Fruit fly (Drosophila melanogaster) whole organism, embryonic: ENCODE measurements around the gene Hsp67Ba.

Experiments used
- Bgb ChIP-seq: fragments of 200-800 bp; sonication (Bioruptor generic); IDR thresholded peaks from 2 replicates; pipeline ENCODE4 v1.3.6; 2022; ENCODE audit warnings: missing biosample characterization, missing genetic modification characterization; ENCODE audit not compliant: partially characterized antibody
- CG1024 ChIP-seq: fragments of 200-800 bp; sonication (Bioruptor generic); IDR thresholded peaks from 2 replicates; pipeline ENCODE4 v1.3.6; 2022; ENCODE audit warnings: missing biosample characterization, missing genetic modification characterization
- CG11504 ChIP-seq: fragments of 200-800 bp; sonication (Bioruptor generic); optimal IDR thresholded peaks from 3 replicates; lab custom pipeline; 2019; ENCODE audit warnings: missing biosample characterization, mild to moderate bottlenecking, missing genetic modification characterization, moderate library complexity
- CG13894 ChIP-seq: fragments of 200-800 bp; sonication (Bioruptor generic); optimal IDR thresholded peaks from 3 replicates; lab custom pipeline; 2018; ENCODE audit warnings: missing biosample characterization, mild to moderate bottlenecking, missing genetic modification characterization, moderate library complexity
- CG1602 ChIP-seq: fragments of 200-800 bp; sonication (Bioruptor generic); optimal IDR thresholded peaks from 3 replicates; lab custom pipeline; 2016; ENCODE audit warnings: missing biosample characterization, missing genetic modification characterization
- CG1603 ChIP-seq: fragments of 200-800 bp; sonication (Bioruptor generic); optimal IDR thresholded peaks from 2 replicates; lab custom pipeline; 2019; ENCODE audit warnings: missing biosample characterization, mild to moderate bottlenecking, missing genetic modification characterization, moderate library complexity
- CG16815 ChIP-seq: fragments of 200-800 bp; sonication (Bioruptor generic); optimal IDR thresholded peaks from 3 replicates; lab custom pipeline; 2017; ENCODE audit warnings: missing biosample characterization, mild to moderate bottlenecking, missing genetic modification characterization
- CG16863 ChIP-seq: fragments of 200-800 bp; sonication (Bioruptor generic); optimal IDR thresholded peaks from 3 replicates; lab custom pipeline; 2016; ENCODE audit warnings: missing biosample characterization, missing genetic modification characterization
- CG30431 ChIP-seq: fragments of 200-800 bp; sonication (Bioruptor generic); optimal IDR thresholded peaks from 2 replicates; lab custom pipeline; 2017; ENCODE audit warnings: missing biosample characterization, missing genetic modification characterization
- CG32532 ChIP-seq: fragments of 200-800 bp; sonication (Bioruptor generic); IDR thresholded peaks from 2 replicates; pipeline ENCODE4 v1.3.6; 2022; ENCODE audit warnings: missing biosample characterization, missing genetic modification characterization
- CG32767 ChIP-seq: fragments of 200-800 bp; sonication (Bioruptor generic); IDR thresholded peaks from 2 replicates; pipeline ENCODE4 v1.3.6; 2022; ENCODE audit warnings: missing biosample characterization, missing genetic modification characterization
- CG5953 ChIP-seq: fragments of 200-800 bp; sonication (Bioruptor generic); IDR thresholded peaks from 2 replicates; pipeline ENCODE4 v1.3.6; 2022; ENCODE audit warnings: missing biosample characterization, missing genetic modification characterization
- CG7839 ChIP-seq: fragments of 200-800 bp; sonication (Bioruptor generic); optimal IDR thresholded peaks from 3 replicates; lab custom pipeline; 2018; ENCODE audit warnings: missing biosample characterization, mild to moderate bottlenecking, missing genetic modification characterization, moderate library complexity
- CG8290 ChIP-seq, 3 experiments: fragments of 200-800 bp; sonication (Bioruptor generic); optimal IDR thresholded peaks; 2 replicates each; lab custom pipeline; 2016 to 2019; ENCODE audit warnings: missing biosample characterization in 3 of 3, missing genetic modification characterization in 3 of 3, mild to moderate bottlenecking in 2 of 3, moderate library complexity in 1 of 3
- CG9932 ChIP-seq: fragments of 200-800 bp; sonication (Bioruptor generic); IDR thresholded peaks from 2 replicates; pipeline ENCODE4 v1.3.6; 2022; ENCODE audit warnings: missing biosample characterization, missing genetic modification characterization
- CTCF ChIP-seq: fragments of 200-800 bp; sonication (Bioruptor generic); optimal IDR thresholded peaks from 2 replicates; lab custom pipeline; 2017; ENCODE audit warnings: missing biosample characterization, mild to moderate bottlenecking, missing genetic modification characterization, moderate library complexity
- D19A ChIP-seq: fragments of 200-800 bp; optimal IDR thresholded peaks from 3 replicates; lab custom pipeline; 2019; ENCODE audit warnings: missing biosample characterization, mild to moderate bottlenecking, missing genetic modification characterization, moderate library complexity
- D19B ChIP-seq: fragments of 200-800 bp; sonication (Bioruptor generic); optimal IDR thresholded peaks from 2 replicates; lab custom pipeline; 2017; ENCODE audit warnings: missing biosample characterization, mild to moderate bottlenecking, missing genetic modification characterization
- Dip2 ChIP-seq: fragments of 200-800 bp; sonication (Bioruptor generic); IDR thresholded peaks from 2 replicates; pipeline ENCODE4 v1.3.6; 2022; ENCODE audit warnings: missing biosample characterization, missing genetic modification characterization
- Drgx ChIP-seq: fragments of 200-800 bp; sonication (Bioruptor generic); IDR thresholded peaks from 2 replicates; pipeline ENCODE4 v1.3.6; 2022; ENCODE audit warnings: missing biosample characterization, missing genetic modification characterization
- Jarid2 ChIP-seq: fragments of 200-800 bp; sonication (Bioruptor generic); optimal IDR thresholded peaks from 3 replicates; lab custom pipeline; 2017; ENCODE audit warnings: mild to moderate bottlenecking, missing biosample characterization, missing genetic modification reagents, missing genetic modification characterization
- Med ChIP-seq: fragments of 200-800 bp; sonication (Bioruptor generic); peaks from one replicate; lab custom pipeline; 2016; ENCODE audit warnings: missing biosample characterization, missing genetic modification characterization, mild to moderate bottlenecking, inconsistent platforms, moderate library complexity
- Optix ChIP-seq: fragments of 200-800 bp; sonication (Bioruptor generic); IDR thresholded peaks from 3 replicates; pipeline ENCODE4 v1.3.6; 2022; ENCODE audit warnings: missing biosample characterization, missing genetic modification characterization
- Trl ChIP-seq, 3 experiments: fragments of >200 bp in 2 of 3; fragments of 200-800 bp in 1 of 3; sonication (Bioruptor generic) in 1 of 3; optimal IDR thresholded peaks; 2 replicates in 1 of 3; 3 replicates in 2 of 3; lab custom pipeline; 2016 to 2017; ENCODE audit warnings: missing biosample characterization in 1 of 3, missing genetic modification characterization in 1 of 3
- Vsx1 ChIP-seq: fragments of 200-800 bp; sonication (Bioruptor generic); optimal IDR thresholded peaks from 2 replicates; lab custom pipeline; 2017; ENCODE audit warnings: missing biosample characterization, mild to moderate bottlenecking, missing genetic modification characterization, missing genetic modification reagents
- cas ChIP-seq: fragments of 200-800 bp; sonication (Bioruptor generic); IDR thresholded peaks from 2 replicates; pipeline ENCODE4 v1.3.6; 2022; ENCODE audit warnings: missing biosample characterization, missing genetic modification characterization
- ci ChIP-seq: fragments of 200-800 bp; sonication (Bioruptor generic); IDR thresholded peaks from 3 replicates; pipeline ENCODE4 v1.3.6; 2022; ENCODE audit warnings: missing biosample characterization, missing genetic modification characterization
- dan ChIP-seq: fragments of 200-800 bp; sonication (Bioruptor generic); IDR thresholded peaks from 2 replicates; pipeline ENCODE4 v1.3.6; 2022; ENCODE audit warnings: missing biosample characterization, missing genetic modification characterization
- dmrt11E ChIP-seq: fragments of 200-800 bp; sonication (Bioruptor generic); optimal IDR thresholded peaks from 3 replicates; lab custom pipeline; 2018; ENCODE audit warnings: missing biosample characterization, mild to moderate bottlenecking, missing genetic modification characterization, moderate library complexity
- dysf ChIP-seq: fragments of 200-800 bp; sonication (Bioruptor generic); IDR thresholded peaks from 3 replicates; pipeline ENCODE4 v1.3.6; 2022; ENCODE audit warnings: missing biosample characterization, missing genetic modification characterization
- fu2 ChIP-seq: fragments of 200-800 bp; sonication (Bioruptor generic); optimal IDR thresholded peaks from 2 replicates; lab custom pipeline; 2016; ENCODE audit warnings: missing biosample characterization, missing genetic modification characterization
- grau ChIP-seq: fragments of 200-800 bp; optimal IDR thresholded peaks from 3 replicates; lab custom pipeline; 2019; ENCODE audit warnings: missing biosample characterization, mild to moderate bottlenecking, missing genetic modification characterization, moderate library complexity
- gt ChIP-seq: fragments of 200-800 bp; sonication (Bioruptor generic); IDR thresholded peaks from 2 replicates; pipeline ENCODE4 v1.3.6; 2022; ENCODE audit warnings: missing biosample characterization, missing genetic modification characterization
- ham ChIP-seq: fragments of 200-800 bp; sonication (Bioruptor generic); IDR thresholded peaks from 2 replicates; pipeline ENCODE4 v1.3.6; 2022; ENCODE audit warnings: missing biosample characterization, missing genetic modification characterization
- hbn ChIP-seq: fragments of 200-800 bp; sonication (Bioruptor generic); IDR thresholded peaks from 2 replicates; pipeline ENCODE4 v1.3.6; 2022; ENCODE audit warnings: missing biosample characterization, missing genetic modification characterization; ENCODE audit not compliant: partially characterized antibody
- hkb ChIP-seq, 2 experiments: fragments of 200-800 bp in 1 of 2; fragments of >200 bp in 1 of 2; sonication (Bioruptor generic) in 1 of 2; IDR thresholded peaks in 1 of 2; optimal IDR thresholded peaks in 1 of 2; 2 replicates each; pipeline versions ENCODE4 v1.3.6 to Lab custom; 2017 to 2022; ENCODE audit warnings: missing biosample characterization in 1 of 2, missing genetic modification characterization in 1 of 2
- jigr1 ChIP-seq: fragments of 200-800 bp; sonication (Bioruptor generic); IDR thresholded peaks from 3 replicates; pipeline ENCODE4 v1.3.6; 2022; ENCODE audit warnings: missing biosample characterization, missing genetic modification characterization
- lilli ChIP-seq: fragments of 200-800 bp; sonication (Bioruptor generic); optimal IDR thresholded peaks from 3 replicates; lab custom pipeline; 2016; ENCODE audit warnings: missing biosample characterization, missing genetic modification characterization
- nau ChIP-seq: fragments of 200-800 bp; sonication (Bioruptor generic); optimal IDR thresholded peaks from 3 replicates; lab custom pipeline; 2017; ENCODE audit warnings: missing biosample characterization, mild to moderate bottlenecking, missing genetic modification characterization, missing genetic modification reagents
- nom ChIP-seq: fragments of 200-800 bp; sonication (Bioruptor generic); optimal IDR thresholded peaks from 2 replicates; lab custom pipeline; 2017; ENCODE audit warnings: missing biosample characterization, missing genetic modification characterization, mild to moderate bottlenecking, moderate library complexity, missing genetic modification reagents
- p53 ChIP-seq: fragments of 200-800 bp; sonication (Bioruptor generic); optimal IDR thresholded peaks from 2 replicates; lab custom pipeline; 2016; ENCODE audit warnings: missing biosample characterization, missing genetic modification characterization
- pb ChIP-seq: fragments of 200-800 bp; sonication (Bioruptor generic); optimal IDR thresholded peaks from 3 replicates; lab custom pipeline; 2016; ENCODE audit warnings: missing biosample characterization, missing genetic modification characterization
- peb ChIP-seq: fragments of 200-800 bp; sonication (Bioruptor generic); IDR thresholded peaks from 2 replicates; pipeline ENCODE4 v1.3.6; 2022; ENCODE audit warnings: missing biosample characterization, missing genetic modification characterization
- row ChIP-seq: fragments of 200-800 bp; sonication (Bioruptor generic); IDR thresholded peaks from 3 replicates; pipeline ENCODE4 v1.3.6; 2022; ENCODE audit warnings: missing biosample characterization, missing genetic modification characterization
- salm ChIP-seq: fragments of 200-800 bp; sonication (Bioruptor generic); optimal IDR thresholded peaks from 2 replicates; lab custom pipeline; 2018; ENCODE audit warnings: missing biosample characterization, mild to moderate bottlenecking, missing genetic modification characterization
- scrt ChIP-seq: fragments of 200-800 bp; sonication (Bioruptor generic); optimal IDR thresholded peaks from 2 replicates; lab custom pipeline; 2018; ENCODE audit warnings: missing biosample characterization, mild to moderate bottlenecking, missing genetic modification characterization, moderate library complexity
- sens ChIP-seq: fragments of 200-800 bp; sonication (Bioruptor generic); peaks from one replicate; lab custom pipeline; 2016; ENCODE audit warnings: missing biosample characterization, missing genetic modification characterization
- slbo ChIP-seq: fragments of 200-800 bp; sonication (Bioruptor generic); IDR thresholded peaks from 2 replicates; pipeline ENCODE4 v1.3.6; 2022; ENCODE audit warnings: missing biosample characterization, missing genetic modification characterization
- slou ChIP-seq: fragments of 200-800 bp; sonication (Bioruptor generic); optimal IDR thresholded peaks from 3 replicates; lab custom pipeline; 2016; ENCODE audit warnings: missing biosample characterization, missing genetic modification characterization
- tna ChIP-seq: fragments of 200-800 bp; sonication (Bioruptor generic); IDR thresholded peaks from 2 replicates; pipeline ENCODE4 v1.3.6; 2022; ENCODE audit warnings: missing biosample characterization, missing genetic modification characterization; ENCODE audit not compliant: partially characterized antibody
- vvl ChIP-seq: fragments of 200-800 bp; sonication (Bioruptor generic); IDR thresholded peaks from 2 replicates; pipeline ENCODE4 v1.3.6; 2022; ENCODE audit warnings: missing biosample characterization, missing genetic modification characterization
- z ChIP-seq: fragments of 200-800 bp; sonication (Bioruptor generic); IDR thresholded peaks from 3 replicates; pipeline ENCODE4 v1.3.6; 2022; ENCODE audit warnings: missing biosample characterization, missing genetic modification characterization

The Hsp67Ba gene

DNA sequence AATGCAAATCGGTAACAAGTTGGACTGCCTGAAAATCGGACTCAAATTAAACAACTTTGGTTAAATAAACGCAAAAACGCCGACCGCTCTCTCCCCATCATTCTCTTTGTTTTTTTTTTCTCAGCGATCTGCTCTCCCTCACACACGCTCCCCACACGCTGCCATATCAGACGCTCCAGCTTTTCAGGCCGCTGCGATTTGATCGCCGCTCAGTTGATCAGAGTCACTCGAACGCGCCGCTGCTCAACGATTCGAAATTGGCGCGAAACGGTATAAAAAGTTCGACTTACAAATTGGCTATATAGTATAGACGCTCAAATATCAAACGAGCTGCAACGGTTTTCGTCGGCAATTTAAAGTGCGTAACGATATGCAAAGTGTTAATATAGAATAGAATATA is 39.1 kb downstream of the Hsp67Ba start:
- TF ChIP-seq Jarid2 (peak; percentile 46), z (GFP tag; lab: Robert Waterston, UW) (peak; percentile 56; the same call in 2 of the 3 replicates), pb (GFP tag; lab: Kevin White, UChicago) (no peak), p53 (GFP tag; lab: Kevin White, UChicago) (no peak), peb (GFP tag; lab: Robert Waterston, UW) (no peak), jigr1 (GFP tag; lab: Robert Waterston, UW) (no peak), CG8290 (GFP tag; optimal IDR thresholded peaks at IDR 0.05; lab: Kevin White, UChicago) (no peak), CG8290 (tag; optimal IDR thresholded peaks at IDR 0.05; lab: Kevin White, UChicago) (peak in 1 of 2 experiments; percentile 42), CG5953 (GFP tag; lab: Robert Waterston, UW) (no peak), hbn (GFP tag; lab: Robert Waterston, UW) (no peak), CG1603 (no peak), CG32767 (no peak), scrt (GFP tag; lab: Kevin White, UChicago) (no peak), Drgx (0 out of 2 replicates have a peak, but pooled peaks have one; percentile 28), vvl (GFP tag; lab: Robert Waterston, UW) (peak; percentile 47; the same call in 1 of the 2 replicates), Trl (optimal IDR thresholded peaks at IDR 0.05; lab: Kevin White, UChicago) (peak; percentile 70 to 82), Trl (GFP tag; optimal IDR thresholded peaks at IDR 0.05; lab: Kevin White, UChicago) (no peak), CG1602 (GFP tag; lab: Kevin White, UChicago) (no peak), ci (peak; percentile 18; the same call in 1 of the 3 replicates), CG32532 (GFP tag; lab: Robert Waterston, UW) (no peak), dmrt11E (no peak), slou (no peak), dan (GFP tag; lab: Robert Waterston, UW) (no peak), Bgb (GFP tag; lab: Robert Waterston, UW) (0 out of 2 replicates have a peak, but pooled peaks have one; percentile 10), Vsx1 (GFP tag; lab: Kevin White, UChicago) (peak; percentile 6), gt (GFP tag; lab: Robert Waterston, UW) (no peak), nom (GFP tag; lab: Kevin White, UChicago) (peak; percentile 12), tna (0 out of 2 replicates have a peak, but pooled peaks have one; percentile 23), Dip2 (GFP tag; lab: Robert Waterston, UW) (no peak), CG13894 (tag; lab: Kevin White, UChicago) (no peak), fu2 (GFP tag; lab: Kevin White, UChicago) (no peak), cas (GFP tag; lab: Robert Waterston, UW) (no peak), D19B (GFP tag; lab: Kevin White, UChicago) (no peak), Med (peak; percentile 69), nau (GFP tag; lab: Kevin White, UChicago) (no peak), CG16815 (GFP tag; lab: Kevin White, UChicago) (no peak)

DNA sequence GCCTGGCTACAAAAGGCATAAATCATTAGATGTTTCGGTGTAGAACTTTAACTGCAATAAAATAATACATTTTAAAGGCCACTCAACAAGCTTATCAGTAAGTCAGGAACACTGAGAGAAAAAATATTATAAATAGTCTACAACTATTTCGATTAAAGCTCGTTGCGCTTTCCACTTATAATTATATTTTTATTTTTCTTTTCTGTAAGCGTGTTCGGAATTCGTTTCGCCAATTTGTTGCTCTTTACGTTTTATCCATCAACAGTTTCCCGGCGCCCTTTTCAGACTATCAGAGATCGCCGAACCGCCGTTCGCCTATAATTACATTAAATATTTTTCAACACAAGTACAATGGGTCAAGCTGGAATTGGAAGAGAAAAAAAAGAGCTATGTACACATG is 40.3 kb downstream of the Hsp67Ba start:
- TF ChIP-seq CG1024 (GFP tag; lab: Robert Waterston, UW) (no peak), hkb (optimal IDR thresholded peaks at IDR 0.05; lab: Kevin White, UChicago) (no peak), hkb (GFP tag; IDR thresholded peaks at IDR 0.05; lab: Robert Waterston, UW) (peak; percentile 39), D19A (tag; lab: Kevin White, UChicago) (peak; percentile 21), dysf (GFP tag; lab: Robert Waterston, UW) (peak; percentile 7; the same call in 1 of the 3 replicates), row (GFP tag; lab: Robert Waterston, UW) (peak; percentile 56), CTCF (GFP tag; lab: Kevin White, UChicago) (no peak), CG16863 (GFP tag; lab: Kevin White, UChicago) (no peak), CG7839 (peak; percentile 37), CG30431 (no peak), sens (GFP tag; lab: Kevin White, UChicago) (peak; percentile 70), vvl (GFP tag; lab: Robert Waterston, UW) (no peak), CG11504 (tag; lab: Kevin White, UChicago) (peak; percentile 2), lilli (GFP tag; lab: Kevin White, UChicago) (peak; percentile 24), Optix (GFP tag; lab: Robert Waterston, UW) (no peak), CG9932 (GFP tag; lab: Robert Waterston, UW) (peak; percentile 26; the same call in 1 of the 2 replicates), grau (tag; lab: Kevin White, UChicago) (peak; percentile 7), Med (peak; percentile 79), ham (GFP tag; lab: Robert Waterston, UW) (no peak), slbo (GFP tag; lab: Robert Waterston, UW) (peak; percentile 43), salm (tag; lab: Kevin White, UChicago) (no peak)
